Worm (Caenorhabditis elegans) whole organism, young adult: Measurements from ENCODE around the gene F14B8.6.

ENCODE experiments used
- ccch-3 ChIP-seq: fragments of 200-800 bp; sonication (Bioruptor generic); optimal IDR thresholded peaks from 2 replicates; lab custom pipeline; 2018; ENCODE audit warnings: mild to moderate bottlenecking, missing genetic modification characterization, missing compliant biosample characterization
- ceh-58 ChIP-seq: fragments of 200-800 bp; sonication (Bioruptor generic); IDR thresholded peaks from 2 replicates; pipeline ENCODE4 v1.3.6; 2022; ENCODE audit warnings: missing genetic modification characterization, missing compliant biosample characterization
- hmg-1.2 ChIP-seq: fragments of 200-800 bp; sonication (Bioruptor generic); IDR thresholded peaks from 2 replicates; pipeline ENCODE4 v1.3.6; 2022; ENCODE audit warnings: missing genetic modification reagents, missing genetic modification characterization, missing compliant biosample characterization
- lin-54 ChIP-seq: fragments of 200-800 bp; sonication (Bioruptor generic); optimal IDR thresholded peaks from 2 replicates; lab custom pipeline; 2018; ENCODE audit warnings: mild to moderate bottlenecking, missing genetic modification characterization, missing compliant biosample characterization
- madf-3 ChIP-seq: fragments of 200-800 bp; sonication (Bioruptor generic); IDR thresholded peaks from 2 replicates; pipeline ENCODE4 v1.3.6; 2022; ENCODE audit warnings: missing genetic modification reagents, missing genetic modification characterization, missing compliant biosample characterization
- pha-4 ChIP-seq: fragments of 150-350 bp; sonication (generic microtip); optimal IDR thresholded peaks from 2 replicates; lab custom pipeline; 2014; ENCODE audit warnings: missing biosample characterization, missing genetic modification reagents, missing genetic modification characterization
- rpc-1 ChIP-seq, 2 experiments: fragments of 150-350 bp in 1 of 2; sonication (generic microtip) in 1 of 2; optimal IDR thresholded peaks; 2 replicates each; lab custom pipeline; 2014 to 2018; ENCODE audit warnings: missing biosample characterization in 1 of 2, missing genetic modification characterization in 1 of 2, missing genetic modification reagents in 1 of 2, missing genotype in 1 of 2
- somi-1 ChIP-seq: fragments of 200-800 bp; sonication (Bioruptor generic); optimal IDR thresholded peaks from 2 replicates; lab custom pipeline; 2018; ENCODE audit warnings: mild to moderate bottlenecking, missing genetic modification characterization, missing compliant biosample characterization
- tbx-9 ChIP-seq: sonication (generic microtip); optimal IDR thresholded peaks from 2 replicates; lab custom pipeline; 2016; ENCODE audit warnings: borderline replicate concordance, missing genetic modification characterization, inconsistent platforms, missing compliant biosample characterization
- unc-130 ChIP-seq: sonication (generic microtip); optimal IDR thresholded peaks from 2 replicates; lab custom pipeline; 2016; ENCODE audit warnings: missing genetic modification reagents, missing genetic modification characterization, missing compliant biosample characterization
- ztf-25 ChIP-seq: fragments of 200-800 bp; sonication (Bioruptor generic); IDR thresholded peaks from 2 replicates; pipeline ENCODE4 v1.3.6; 2022; ENCODE audit warnings: missing genetic modification reagents, missing genetic modification characterization, missing compliant biosample characterization

ce11 chrX:6902958-6903357, 29.3 kb downstream of the F14B8.6 start:
- no peak for TF ChIP-seq ceh-58 (GFP tag; lab: Robert Waterston, UW)
- TF ChIP-seq unc-130 (GFP tag; lab: Kevin White, UChicago): peak; percentile 58
- TF ChIP-seq ccch-3 (GFP tag; lab: Kevin White, UChicago): no peak
- 0 out of 2 replicates have a peak, but pooled peaks have one; percentile 58 for TF ChIP-seq madf-3
- TF ChIP-seq somi-1 (GFP tag; lab: Kevin White, UChicago): peak; percentile 47
- TF ChIP-seq lin-54 (GFP tag; lab: Kevin White, UChicago): peak; percentile 42
- no peak for TF ChIP-seq pha-4 (tag; lab: Kevin White, UChicago)
- TF ChIP-seq ztf-25 (GFP tag; lab: Robert Waterston, UW): 0 out of 2 replicates have a peak, but pooled peaks have one; percentile 67
- TF ChIP-seq rpc-1 (optimal IDR thresholded peaks at IDR 0.05; lab: Kevin White, UChicago): peak; percentile 85
- peak; percentile 89 for TF ChIP-seq rpc-1 (tag; optimal IDR thresholded peaks at IDR 0.05; lab: Kevin White, UChicago)
- TF ChIP-seq hmg-1.2 (GFP tag; lab: Robert Waterston, UW): peak; percentile 80
- TF ChIP-seq tbx-9: no peak
